Worm (Caenorhabditis elegans) whole organism, L2 larva: Measurements from ENCODE around the gene peb-1.
A peak's percentile ranks its signal among the peaks of the same experiment; 100 is the strongest.

Experiments used
- C34F6.9 ChIP-seq: fragments of 150-350 bp; optimal IDR thresholded peaks from 2 replicates; lab custom pipeline; 2014; ENCODE audit warnings: missing biosample characterization, missing genetic modification characterization
- F13H6.1 ChIP-seq: sonication (generic microtip); optimal IDR thresholded peaks from 2 replicates; lab custom pipeline; 2016; ENCODE audit warnings: missing genetic modification characterization, missing compliant biosample characterization
- R02D3.7 ChIP-seq: fragments of 150-350 bp; optimal IDR thresholded peaks from 2 replicates; lab custom pipeline; 2014; ENCODE audit warnings: missing biosample characterization, missing genetic modification characterization
- Y55F3AM.14 ChIP-seq: fragments of 200-800 bp; sonication (Bioruptor generic); optimal IDR thresholded peaks from 2 replicates; lab custom pipeline; 2018; ENCODE audit warnings: mild to moderate bottlenecking, missing genetic modification characterization, missing compliant biosample characterization
- ZK546.5 ChIP-seq: sonication (generic microtip); optimal IDR thresholded peaks from 2 replicates; lab custom pipeline; 2017; ENCODE audit warnings: missing biosample characterization, missing genetic modification characterization
- blmp-1 ChIP-seq: sonication (generic microtip); optimal IDR thresholded peaks from 2 replicates; lab custom pipeline; 2017; ENCODE audit warnings: missing genetic modification characterization, mild to moderate bottlenecking, missing compliant biosample characterization, antibody characterized with exemption, moderate library complexity; ENCODE audit not compliant: insufficient read depth
- ceh-16 ChIP-seq: fragments of 150-350 bp; optimal IDR thresholded peaks from 2 replicates; lab custom pipeline; 2014; ENCODE audit warnings: missing biosample characterization, missing genetic modification characterization
- ceh-82 ChIP-seq: fragments of 150-350 bp; optimal IDR thresholded peaks from 2 replicates; lab custom pipeline; 2014; ENCODE audit warnings: missing biosample characterization, missing genetic modification characterization
- crh-2 ChIP-seq: sonication (generic microtip); optimal IDR thresholded peaks from 2 replicates; lab custom pipeline; 2017; ENCODE audit warnings: missing biosample characterization, missing genetic modification characterization
- dmd-4 ChIP-seq: sonication (generic microtip); optimal IDR thresholded peaks from 2 replicates; lab custom pipeline; 2017; ENCODE audit warnings: missing biosample characterization, missing genetic modification characterization
- egl-27 ChIP-seq: sonication (generic microtip); optimal IDR thresholded peaks from 3 replicates; lab custom pipeline; 2017; ENCODE audit warnings: missing biosample characterization, missing genetic modification reagents, missing genetic modification characterization
- elt-1 ChIP-seq: fragments of 150-350 bp; optimal IDR thresholded peaks from 2 replicates; lab custom pipeline; 2014; ENCODE audit warnings: missing biosample characterization, missing genetic modification characterization
- gmeb-1 ChIP-seq: fragments of 150-350 bp; optimal IDR thresholded peaks from 2 replicates; lab custom pipeline; 2014; ENCODE audit warnings: missing biosample characterization, missing genetic modification characterization
- lin-13 ChIP-seq: fragments of 150-350 bp; optimal IDR thresholded peaks from 2 replicates; lab custom pipeline; 2014; ENCODE audit warnings: missing biosample characterization, missing genetic modification reagents, missing genetic modification characterization
- lin-39 ChIP-seq: fragments of 150-350 bp; optimal IDR thresholded peaks from 2 replicates; lab custom pipeline; 2014; ENCODE audit warnings: missing biosample characterization, missing genetic modification reagents, missing genetic modification characterization
- lsy-2 ChIP-seq, 2 experiments: fragments of 150-350 bp in 1 of 2; sonication (generic microtip) in 1 of 2; optimal IDR thresholded peaks; 2 replicates each; lab custom pipeline; 2014 to 2017; ENCODE audit warnings: missing biosample characterization in 2 of 2, missing genetic modification characterization in 2 of 2
- mab-5 ChIP-seq: fragments of 150-350 bp; optimal IDR thresholded peaks from 2 replicates; lab custom pipeline; 2014; ENCODE audit warnings: missing biosample characterization, missing genetic modification characterization
- nhr-10 ChIP-seq: sonication (generic microtip); optimal IDR thresholded peaks from 2 replicates; lab custom pipeline; 2017; ENCODE audit warnings: missing biosample characterization, missing genetic modification characterization
- nhr-12 ChIP-seq: fragments of 150-350 bp; optimal IDR thresholded peaks from 2 replicates; lab custom pipeline; 2014; ENCODE audit warnings: missing biosample characterization, missing genetic modification characterization
- nhr-129 ChIP-seq: fragments of 150-350 bp; optimal IDR thresholded peaks from 2 replicates; lab custom pipeline; 2014; ENCODE audit warnings: missing biosample characterization, missing genetic modification characterization
- nhr-21 ChIP-seq: fragments of 150-350 bp; optimal IDR thresholded peaks from 2 replicates; lab custom pipeline; 2014; ENCODE audit warnings: missing biosample characterization, missing genetic modification characterization
- nhr-23 ChIP-seq: fragments of 150-350 bp; optimal IDR thresholded peaks from 2 replicates; lab custom pipeline; 2014; ENCODE audit warnings: missing biosample characterization, missing genetic modification reagents, missing genetic modification characterization
- nhr-237 ChIP-seq: fragments of 150-350 bp; optimal IDR thresholded peaks from 2 replicates; lab custom pipeline; 2014; ENCODE audit warnings: missing biosample characterization, missing genetic modification characterization
- nhr-25 ChIP-seq: fragments of 150-350 bp; sonication (generic microtip); optimal IDR thresholded peaks from 3 replicates; lab custom pipeline; 2014; ENCODE audit warnings: missing biosample characterization, missing genetic modification characterization
- nhr-6 ChIP-seq: fragments of 150-350 bp; optimal IDR thresholded peaks from 2 replicates; lab custom pipeline; 2014; ENCODE audit warnings: missing biosample characterization, missing genetic modification characterization
- sma-3 ChIP-seq: sonication (generic microtip); optimal IDR thresholded peaks from 2 replicates; lab custom pipeline; 2016; ENCODE audit warnings: missing genetic modification reagents, missing genetic modification characterization, missing compliant biosample characterization
- sma-9 ChIP-seq, 2 experiments: fragments of 150-350 bp in 1 of 2; sonication (generic microtip) in 1 of 2; optimal IDR thresholded peaks; 2 replicates each; lab custom pipeline; 2014 to 2016; ENCODE audit warnings: missing genetic modification characterization in 2 of 2, mild to moderate bottlenecking in 1 of 2, missing biosample characterization in 1 of 2, missing compliant biosample characterization in 1 of 2, missing genetic modification reagents in 1 of 2, moderate library complexity in 1 of 2
- snpc-4 ChIP-seq: fragments of 150-350 bp; optimal IDR thresholded peaks from 2 replicates; lab custom pipeline; 2014; ENCODE audit warnings: missing biosample characterization, missing genetic modification characterization
- unc-39 ChIP-seq: fragments of 150-350 bp; optimal IDR thresholded peaks from 2 replicates; lab custom pipeline; 2014; ENCODE audit warnings: missing biosample characterization, missing genetic modification characterization
- unc-55 ChIP-seq: fragments of 150-350 bp; sonication (generic microtip); optimal IDR thresholded peaks from 3 replicates; lab custom pipeline; 2014; ENCODE audit warnings: missing biosample characterization, missing genetic modification reagents, missing genetic modification characterization
- unc-62 ChIP-seq: fragments of 150-350 bp; optimal IDR thresholded peaks from 2 replicates; lab custom pipeline; 2014; ENCODE audit warnings: missing biosample characterization, missing genetic modification reagents, missing genetic modification characterization
- zag-1 ChIP-seq: fragments of 150-350 bp; optimal IDR thresholded peaks from 2 replicates; lab custom pipeline; 2014; ENCODE audit warnings: missing biosample characterization, missing genetic modification characterization
- ztf-1 ChIP-seq: fragments of 200-800 bp; sonication (Bioruptor generic); conservative IDR thresholded peaks from 2 replicates; pipeline ENCODE4 v1.3.6; 2022; ENCODE audit warnings: missing genetic modification characterization, missing compliant biosample characterization
- ztf-11 ChIP-seq: sonication (generic microtip); optimal IDR thresholded peaks from 2 replicates; lab custom pipeline; 2017; ENCODE audit warnings: missing biosample characterization, missing genetic modification characterization
- ztf-4 ChIP-seq: fragments of 150-350 bp; optimal IDR thresholded peaks from 2 replicates; lab custom pipeline; 2014; ENCODE audit warnings: missing biosample characterization, missing genetic modification characterization

peb-1 gene

ce11 chrX:2210751-2211150, at the start of gene peb-1:
peb-1 (plus strand) TSS chrX:2211051.
- TF ChIP-seq ceh-82 (no peak), nhr-129 (tag; lab: Kevin White, UChicago) (no peak), Y55F3AM.14 (GFP tag; lab: Kevin White, UChicago) (no peak), ztf-1 (GFP tag; lab: Robert Waterston, UW) (no peak), nhr-25 (no peak), mab-5 (tag; lab: Kevin White, UChicago) (no peak), nhr-23 (no peak), ztf-4 (tag; lab: Kevin White, UChicago) (no peak), nhr-6 (tag; lab: Kevin White, UChicago) (no peak), blmp-1 (no peak)

ce11 chrX:2163084-2163483, 47.8 kb upstream of the peb-1 start, which contains the start of gene pdf-2:
pdf-2 (plus strand) TSS chrX:2163384.
- TF ChIP-seq sma-9 (GFP tag; optimal IDR thresholded peaks at IDR 0.05; lab: Kevin White, UChicago) = no peak
- TF ChIP-seq sma-9 (tag; optimal IDR thresholded peaks at IDR 0.05; lab: Kevin White, UChicago) = no peak
- TF ChIP-seq snpc-4 = no peak
- no peak for TF ChIP-seq nhr-6 (tag; lab: Kevin White, UChicago)
- TF ChIP-seq unc-39 = no peak
- TF ChIP-seq ZK546.5 (tag; lab: Kevin White, UChicago) = no peak
- TF ChIP-seq lin-39 (tag; lab: Kevin White, UChicago) = no peak
- no peak for TF ChIP-seq C34F6.9 (tag; lab: Kevin White, UChicago)
- TF ChIP-seq ztf-11 = no peak
- no peak for TF ChIP-seq nhr-21
- TF ChIP-seq ceh-16 (tag; lab: Kevin White, UChicago) = no peak
- TF ChIP-seq crh-2 (tag; lab: Kevin White, UChicago) = no peak
- no peak for TF ChIP-seq nhr-237 (tag; lab: Kevin White, UChicago)
- TF ChIP-seq elt-1 (tag; lab: Kevin White, UChicago) = no peak
- no peak for TF ChIP-seq nhr-129 (tag; lab: Kevin White, UChicago)
- no peak for TF ChIP-seq R02D3.7 (tag; lab: Kevin White, UChicago)
- TF ChIP-seq egl-27 (tag; lab: Kevin White, UChicago) = no peak
- TF ChIP-seq F13H6.1 (tag; lab: Kevin White, UChicago) = no peak
- no peak for TF ChIP-seq nhr-23
- no peak for TF ChIP-seq nhr-12 (tag; lab: Kevin White, UChicago)
- TF ChIP-seq, all 48 proteins: peak for 0

ce11 chrX:2164751-2165150, 46.1 kb upstream of the peb-1 start, which contains the start of gene F48B9.3:
F48B9.3 (plus strand) TSS chrX:2165051.
- TF ChIP-seq unc-62 (GFP tag; lab: Kevin White, UChicago) = no peak
- TF ChIP-seq lin-39 (tag; lab: Kevin White, UChicago) = no peak
- no peak for TF ChIP-seq dmd-4 (tag; lab: Kevin White, UChicago)
- TF ChIP-seq gmeb-1 (tag; lab: Kevin White, UChicago) = no peak
- TF ChIP-seq nhr-12 (tag; lab: Kevin White, UChicago) = no peak
- TF ChIP-seq ceh-16 (tag; lab: Kevin White, UChicago) = no peak
- TF ChIP-seq nhr-10 (tag; lab: Kevin White, UChicago) = no peak
- TF ChIP-seq zag-1 = no peak
- TF ChIP-seq lin-13 (GFP tag; lab: Kevin White, UChicago) = no peak
- TF ChIP-seq, all 48 proteins: peak for 0

- TF ChIP-seq egl-27 (tag; lab: Kevin White, UChicago) = no peak
- no peak for TF ChIP-seq sma-3 (GFP tag; lab: Kevin White, UChicago)
- peak; percentile 12 for TF ChIP-seq gmeb-1 (tag; lab: Kevin White, UChicago)
- TF ChIP-seq C34F6.9 (tag; lab: Kevin White, UChicago) = peak; percentile 14
- TF ChIP-seq ZK546.5 (tag; lab: Kevin White, UChicago) = no peak
- peak; percentile 50 for TF ChIP-seq unc-55 (GFP tag; lab: Kevin White, UChicago)
- TF ChIP-seq nhr-129 (tag; lab: Kevin White, UChicago) = peak; percentile 32
- TF ChIP-seq F13H6.1 (tag; lab: Kevin White, UChicago) = peak; percentile 5
- TF ChIP-seq lsy-2 (tag; optimal IDR thresholded peaks at IDR 0.05; lab: Kevin White, UChicago) = peak in 1 of 2 experiments; percentile 28
Measured at ce11 chrX:2176361-2176880, 34.4 kb upstream of the peb-1 start, which contains the start of gene F48B9.8. F48B9.8 (minus strand) TSS chrX:2176411.
